Fruit fly (Drosophila melanogaster): Measurements from ENCODE around the gene CG15525.
A peak's percentile ranks its signal among the peaks of the same experiment; 100 is the strongest.

Gene CG15525

dm6 chr3R:30022452-30023028, 25.1 kb upstream of the CG15525 start, which contains the start of the genes RpS28a and Axn (continued):
- TF ChIP-seq CG2129 (GFP tag; IDR thresholded peaks at IDR 0.05; ENCODE audit: partially characterized antibody) (no peak; the same call in 1 of the 2 replicates), Doc3 (GFP tag; IDR thresholded peaks at IDR 0.05; ENCODE audit: partially characterized antibody) (no peak), en (GFP tag; optimal IDR thresholded peaks at IDR 0.05) (no peak), Atf-2 (GFP tag; optimal IDR thresholded peaks at IDR 0.05) (no peak), hkb (optimal IDR thresholded peaks at IDR 0.05) (peak; percentile 62), hkb (GFP tag; IDR thresholded peaks at IDR 0.05) (no peak), Sin3A (optimal IDR thresholded peaks at IDR 0.05) (peak; percentile 80), emc (GFP tag; optimal IDR thresholded peaks at IDR 0.05) (no peak), CG1602 (GFP tag; optimal IDR thresholded peaks at IDR 0.05) (no peak), ro (GFP tag; IDR thresholded peaks at IDR 0.05) (no peak), p53 (GFP tag; optimal IDR thresholded peaks at IDR 0.05) (peak; percentile 39), NFAT (GFP tag; IDR thresholded peaks at IDR 0.05) (peak; percentile 66), CG42726 (GFP tag; IDR thresholded peaks at IDR 0.05; ENCODE audit: partially characterized antibody) (peak; percentile 59), cwo (GFP tag; optimal IDR thresholded peaks at IDR 0.05) (no peak), sens (GFP tag) (peak; percentile 77), CG6689 (GFP tag; IDR thresholded peaks at IDR 0.05) (no peak), peb (GFP tag; IDR thresholded peaks at IDR 0.05) (no peak), chinmo (GFP tag; IDR thresholded peaks at IDR 0.05; ENCODE audit: partially characterized antibody) (no peak), CG8765 (GFP tag; IDR thresholded peaks at IDR 0.05) (no peak), CG32767 (GFP tag; IDR thresholded peaks at IDR 0.05) (no peak), Fer1 (GFP tag; optimal IDR thresholded peaks at IDR 0.05) (no peak), B-H2 (GFP tag; optimal IDR thresholded peaks at IDR 0.05) (peak; percentile 49), Abd-B (GFP tag; optimal IDR thresholded peaks at IDR 0.05) (no peak), Optix (GFP tag; IDR thresholded peaks at IDR 0.05) (no peak; the same call in 2 of the 3 replicates), sim (GFP tag; IDR thresholded peaks at IDR 0.05) (no peak), ems (GFP tag; optimal IDR thresholded peaks at IDR 0.05) (no peak), MBD-R2 (GFP tag; IDR thresholded peaks at IDR 0.05) (peak; percentile 85), CG17829 (tag; optimal IDR thresholded peaks at IDR 0.05) (no peak), sr (GFP tag; IDR thresholded peaks at IDR 0.05) (no peak), CG15011 (GFP tag; optimal IDR thresholded peaks at IDR 0.05) (no peak), Dll (GFP tag; IDR thresholded peaks at IDR 0.05; ENCODE audit: partially characterized antibody) (peak; percentile 76; the same call in 3 of the 4 replicates), Hmr (GFP tag; optimal IDR thresholded peaks at IDR 0.05) (peak; percentile 45), CG4282 (GFP tag; optimal IDR thresholded peaks at IDR 0.05) (no peak), dm (GFP tag; optimal IDR thresholded peaks at IDR 0.05) (peak; percentile 32), CG7745 (tag; optimal IDR thresholded peaks at IDR 0.05) (no peak), Spps (tag; optimal IDR thresholded peaks at IDR 0.05) (no peak), gt (GFP tag; IDR thresholded peaks at IDR 0.05) (no peak), jing (GFP tag; optimal IDR thresholded peaks at IDR 0.05) (no peak), MESR4 (GFP tag; optimal IDR thresholded peaks at IDR 0.05) (peak; percentile 94), Kr (GFP tag; optimal IDR thresholded peaks at IDR 0.05) (no peak), Adf1 (GFP tag; IDR thresholded peaks at IDR 0.05) (no peak; the same call in 1 of the 2 replicates), HmgZ (tag; optimal IDR thresholded peaks at IDR 0.05) (peak; percentile 31), btn (GFP tag; optimal IDR thresholded peaks at IDR 0.05) (no peak), lola (GFP tag; optimal IDR thresholded peaks at IDR 0.05) (no peak), BEAF-32 (GFP tag; optimal IDR thresholded peaks at IDR 0.05) (no peak), ERR (GFP tag; optimal IDR thresholded peaks at IDR 0.05) (peak; percentile 94), pan (optimal IDR thresholded peaks at IDR 0.05) (no peak), pan (GFP tag; optimal IDR thresholded peaks at IDR 0.05 in 1 of 2, IDR thresholded peaks at IDR 0.05 in 1 of 2) (peak in 1 of 2 experiments; percentile 26), CG11560 (tag; IDR thresholded peaks at IDR 0.05) (no peak), CG4820 (GFP tag; optimal IDR thresholded peaks at IDR 0.05) (no peak), fru (optimal IDR thresholded peaks at IDR 0.05) (no peak), tio (GFP tag; optimal IDR thresholded peaks at IDR 0.05) (no peak)
